Worm (Caenorhabditis elegans): ENCODE data around the gene lron-7.
A peak's percentile ranks its signal among the peaks of the same experiment; 100 is the strongest.

ce11 chrX:7334302-7334724 lies 42.4 kb downstream of the lron-7 start, which contains the start of gene epg-7:
- no peak for TF ChIP-seq rec-8 (tag; optimal IDR thresholded peaks at IDR 0.05)
- peak; percentile 81 for TF ChIP-seq somi-1 (GFP tag; optimal IDR thresholded peaks at IDR 0.05)
- no peak for TF ChIP-seq sea-2 (GFP tag; IDR thresholded peaks at IDR 0.05)
- no peak for TF ChIP-seq dpl-1 (GFP tag; optimal IDR thresholded peaks at IDR 0.05)
- TF ChIP-seq C06A6.2 (GFP tag; conservative IDR thresholded peaks at IDR 0.05): peak; percentile 87
